Fruit fly (Drosophila melanogaster): ENCODE results near the gene Usp39.

Gene Usp39

DNA sequence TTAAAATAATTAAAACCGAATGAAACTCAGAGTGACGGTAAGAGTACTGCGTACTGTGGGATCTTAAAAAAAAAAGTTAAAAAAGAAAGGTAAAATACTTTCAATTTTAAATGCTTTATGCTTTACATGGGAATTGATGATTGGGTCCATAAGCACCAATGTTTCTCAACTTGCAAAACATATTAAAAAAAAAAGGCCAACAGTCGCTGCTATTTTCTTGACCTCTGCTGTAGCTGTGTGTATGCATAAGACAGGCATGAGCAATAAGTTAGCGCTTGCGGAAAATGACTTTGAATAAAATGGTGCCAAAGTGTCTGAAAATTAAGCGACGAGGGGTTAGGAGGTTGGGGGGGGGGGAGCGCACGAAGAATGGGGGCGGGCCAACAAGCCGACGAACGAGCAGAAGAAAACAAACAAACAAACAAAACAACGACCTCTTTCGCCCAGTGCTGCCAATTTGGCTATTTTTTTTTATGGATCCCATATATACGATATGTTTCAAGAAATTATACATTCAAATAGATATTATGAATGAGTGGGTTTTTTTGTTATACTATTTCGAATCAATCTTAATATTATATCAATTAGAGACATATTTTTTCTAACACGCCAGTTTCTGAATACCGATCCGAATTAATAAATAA is 11.6 kb downstream of the Usp39 start (continued):
- peak; percentile 77 for TF ChIP-seq esn (GFP tag; optimal IDR thresholded peaks at IDR 0.05)
- no peak for TF ChIP-seq Hr4 (GFP tag; optimal IDR thresholded peaks at IDR 0.05)
- peak; percentile 78 for TF ChIP-seq topi (GFP tag; optimal IDR thresholded peaks at IDR 0.05)
- TF ChIP-seq lz (GFP tag; optimal IDR thresholded peaks at IDR 0.05) = peak; percentile 71
- peak; percentile 77 for TF ChIP-seq Sox102F (GFP tag; optimal IDR thresholded peaks at IDR 0.05)
- TF ChIP-seq CG11762 (GFP tag; optimal IDR thresholded peaks at IDR 0.05; ENCODE audit: insufficient read depth) = peak; percentile 56
- peak; percentile 86 for TF ChIP-seq CG6163 (GFP tag; IDR thresholded peaks at IDR 0.05)
- TF ChIP-seq CG3919 (GFP tag; optimal IDR thresholded peaks at IDR 0.05) = peak; percentile 79
- peak; percentile 69 for TF ChIP-seq CG10631 (GFP tag; optimal IDR thresholded peaks at IDR 0.05)
- no peak for TF ChIP-seq Met (GFP tag; optimal IDR thresholded peaks at IDR 0.05)
- peak; percentile 62 for TF ChIP-seq fd59A (GFP tag; optimal IDR thresholded peaks at IDR 0.05)

DNA sequence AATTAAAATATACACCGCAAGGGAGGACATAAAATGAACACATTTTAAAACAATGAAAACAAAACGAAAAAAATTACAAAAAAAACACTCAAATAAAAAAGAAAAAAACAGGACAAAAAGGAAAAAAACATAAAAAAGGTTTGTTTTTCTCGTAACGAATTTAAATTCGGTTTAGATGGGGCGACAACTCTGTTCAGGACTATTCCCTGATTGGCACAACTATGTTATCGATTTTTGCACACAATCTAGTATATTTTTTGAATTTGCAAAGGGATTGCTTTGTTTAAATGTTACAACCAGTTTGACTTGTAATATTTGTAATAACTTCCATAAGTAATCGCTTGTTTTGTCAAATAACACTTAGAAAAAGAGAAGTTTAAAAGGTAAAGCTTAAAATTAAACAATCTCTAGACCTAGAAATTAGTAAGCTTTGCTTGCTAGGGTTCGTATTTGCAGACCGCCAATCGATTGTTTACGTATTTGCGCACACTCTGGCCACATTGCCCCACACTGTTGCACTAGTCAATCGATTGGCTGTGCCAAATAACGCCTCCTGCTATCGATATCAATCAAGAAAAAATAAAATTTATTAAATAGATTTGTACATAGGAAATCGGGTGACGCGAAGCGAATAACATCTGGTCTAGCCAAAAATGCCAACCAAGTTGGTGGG is 26.1 kb downstream of the Usp39 start, which contains the start of gene CG7332:
CG7332 (plus strand) TSS at position 515 of the 673 bp plus-strand sequence.
- TF ChIP-seq lz (GFP tag; optimal IDR thresholded peaks at IDR 0.05) (no peak), CG11762 (GFP tag; optimal IDR thresholded peaks at IDR 0.05; ENCODE audit: insufficient read depth) (no peak), Eip78C (GFP tag) (peak; percentile 45), acj6 (GFP tag; optimal IDR thresholded peaks at IDR 0.05) (no peak), Hr39 (GFP tag; optimal IDR thresholded peaks at IDR 0.05) (peak; percentile 8), esn (GFP tag; optimal IDR thresholded peaks at IDR 0.05) (peak; percentile 10), cyc (GFP tag; optimal IDR thresholded peaks at IDR 0.05) (peak; percentile 1), Eip93F (GFP tag; optimal IDR thresholded peaks at IDR 0.05) (no peak), CG8319 (GFP tag; optimal IDR thresholded peaks at IDR 0.05) (no peak)

DNA sequence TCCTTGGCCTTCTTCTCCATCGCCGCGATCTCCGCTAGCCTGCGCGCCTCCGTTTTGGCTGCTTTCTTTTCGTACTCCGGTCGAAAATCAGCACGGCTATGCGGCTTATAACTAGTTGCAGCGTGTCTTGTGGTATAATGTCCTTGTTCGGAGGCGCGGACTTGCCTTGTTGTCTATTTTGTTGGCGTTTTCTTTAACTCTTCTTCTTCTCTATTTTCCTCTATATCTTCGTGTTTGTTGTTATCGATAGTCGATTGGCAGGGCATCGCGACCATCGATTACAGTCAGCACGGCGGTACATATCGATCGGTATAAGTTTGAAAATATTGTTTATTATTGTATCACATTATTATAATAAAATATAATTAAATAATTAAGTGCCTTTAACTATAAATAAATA is 35.4 kb downstream of the Usp39 start, which contains the start of gene Flacc:
Flacc (minus strand) TSS at position 204 of the 400 bp plus-strand sequence.
- peak; percentile 22 for TF ChIP-seq dsx (GFP tag; optimal IDR thresholded peaks at IDR 0.05; ENCODE audit: poor library complexity, severe bottlenecking)
- no peak for TF ChIP-seq svp (GFP tag)
- TF ChIP-seq Eip75B (GFP tag; optimal IDR thresholded peaks at IDR 0.05) = no peak
- TF ChIP-seq Eip78C (GFP tag) = peak; percentile 54
- no peak for TF ChIP-seq CG10631 (GFP tag; optimal IDR thresholded peaks at IDR 0.05)
- TF ChIP-seq CG6854 (GFP tag; optimal IDR thresholded peaks at IDR 0.05) = no peak
- TF ChIP-seq pdm3 (GFP tag; optimal IDR thresholded peaks at IDR 0.05) = no peak
- TF ChIP-seq Sox15 (GFP tag; optimal IDR thresholded peaks at IDR 0.05) = no peak
- TF ChIP-seq Blimp-1 (GFP tag; optimal IDR thresholded peaks at IDR 0.05) = no peak
- TF ChIP-seq CG6163 (GFP tag; IDR thresholded peaks at IDR 0.05) = no peak

DNA sequence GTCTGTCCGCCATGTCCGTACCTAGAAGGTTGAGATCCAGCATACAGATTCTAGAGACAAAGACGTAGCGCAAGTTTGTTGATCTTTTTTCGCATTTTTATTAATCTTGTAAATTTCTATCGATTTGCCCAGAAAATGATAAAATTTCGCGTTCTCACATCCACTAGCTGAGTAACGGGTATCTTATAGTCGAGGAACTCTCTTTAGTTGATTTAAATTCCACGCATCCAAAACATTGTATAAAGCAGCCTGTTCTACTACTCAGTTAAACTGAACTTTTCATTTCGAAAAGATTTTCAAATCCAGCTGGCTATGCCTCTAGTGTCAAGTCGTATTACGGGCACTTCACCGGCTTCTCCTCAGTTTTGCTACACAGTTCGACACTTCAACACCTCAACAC is 36.1 kb downstream of the Usp39 start, which contains the start of gene SdhBL:
SdhBL (plus strand) TSS at position 301 of the 400 bp plus-strand sequence.
- TF ChIP-seq Lpt (GFP tag; optimal IDR thresholded peaks at IDR 0.05) = no peak
- TF ChIP-seq esn (GFP tag; optimal IDR thresholded peaks at IDR 0.05) = no peak
- TF ChIP-seq Eip93F (GFP tag; optimal IDR thresholded peaks at IDR 0.05) = no peak
- TF ChIP-seq CG4318 (GFP tag; optimal IDR thresholded peaks at IDR 0.05) = no peak
- no peak for TF ChIP-seq CG34406 (GFP tag; optimal IDR thresholded peaks at IDR 0.05)
- no peak for TF ChIP-seq CG11294 (GFP tag; IDR thresholded peaks at IDR 0.05)
- no peak for TF ChIP-seq OdsH (GFP tag; optimal IDR thresholded peaks at IDR 0.05)
- TF ChIP-seq CG6276 (GFP tag; optimal IDR thresholded peaks at IDR 0.05) = no peak

DNA sequence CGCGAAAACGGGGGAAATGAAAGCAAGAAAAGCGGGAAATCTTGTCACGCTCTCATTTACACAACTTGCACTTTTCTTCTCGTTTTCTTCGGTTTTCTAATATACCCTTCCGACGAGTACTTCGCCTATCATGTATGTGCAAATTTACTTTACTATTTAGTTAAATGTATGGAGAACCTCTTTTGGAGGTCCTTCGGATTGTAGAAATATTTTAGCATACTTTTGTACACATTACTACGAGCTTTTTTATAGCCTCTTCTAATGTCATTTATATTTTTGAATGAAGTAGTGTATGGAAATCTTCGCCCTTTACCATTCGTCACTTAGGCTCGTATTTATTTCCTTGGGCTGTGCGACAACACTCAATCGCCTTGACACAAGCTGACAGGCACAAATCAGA is 39.3 kb downstream of the Usp39 start:
- TF ChIP-seq CG15336 (GFP tag; IDR thresholded peaks at IDR 0.05) (0 out of 2 replicates have a peak, but pooled peaks have one; percentile 8), CG10631 (GFP tag; optimal IDR thresholded peaks at IDR 0.05) (no peak), Eip78C (GFP tag) (peak; percentile 55)
